Fruit fly (Drosophila melanogaster): ENCODE measurements around the gene CG17177.

dm6 chr3L:14681504-14681903 lies 20.0 kb downstream of the CG17177 start:
- TF ChIP-seq CTCF (optimal IDR thresholded peaks at IDR 0.05) (no peak), CG8478 (optimal IDR thresholded peaks at IDR 0.05) (no peak)

Measured in S2 (cell line).